Fruit fly (Drosophila melanogaster) whole organism, adult: ENCODE results near the gene GckIII.

ENCODE experiments used
- CG11617 ChIP-seq: fragments of 200-800 bp; sonication (Bioruptor generic); optimal IDR thresholded peaks from 2 replicates; lab custom pipeline; 2017; ENCODE audit warnings: mild to moderate bottlenecking, missing biosample characterization, missing genetic modification reagents, missing genetic modification characterization
- CG12768 ChIP-seq: fragments of 200-800 bp; sonication (Bioruptor generic); optimal IDR thresholded peaks from 2 replicates; lab custom pipeline; 2017; ENCODE audit warnings: missing biosample characterization, missing genetic modification characterization, mild to moderate bottlenecking, moderate library complexity, missing genetic modification reagents
- CG14711 ChIP-seq: fragments of 200-800 bp; sonication (Bioruptor generic); optimal IDR thresholded peaks from 2 replicates; lab custom pipeline; 2018; ENCODE audit warnings: missing biosample characterization, mild to moderate bottlenecking, missing genetic modification characterization, moderate library complexity
- CG1620 ChIP-seq: fragments of 200-800 bp; sonication (Bioruptor generic); optimal IDR thresholded peaks from 2 replicates; lab custom pipeline; 2016; ENCODE audit warnings: missing biosample characterization, missing genetic modification characterization
- CG33017 ChIP-seq: fragments of 200-800 bp; sonication (Bioruptor generic); optimal IDR thresholded peaks from 2 replicates; lab custom pipeline; 2018; ENCODE audit warnings: missing biosample characterization, mild to moderate bottlenecking, missing genetic modification characterization, moderate library complexity
- CG5204 ChIP-seq: fragments of 200-800 bp; sonication (Bioruptor generic); optimal IDR thresholded peaks from 2 replicates; lab custom pipeline; 2016; ENCODE audit warnings: missing biosample characterization, missing genetic modification characterization
- CG7045 ChIP-seq: fragments of 200-800 bp; sonication (Bioruptor generic); optimal IDR thresholded peaks from 2 replicates; lab custom pipeline; 2017; ENCODE audit warnings: missing biosample characterization, mild to moderate bottlenecking, missing genetic modification characterization
- CG7101 ChIP-seq: fragments of 200-800 bp; sonication (Bioruptor generic); optimal IDR thresholded peaks from 2 replicates; lab custom pipeline; 2018; ENCODE audit warnings: missing biosample characterization, mild to moderate bottlenecking, missing genetic modification characterization, moderate library complexity
- Clk ChIP-seq: fragments of 200-800 bp; sonication (Bioruptor generic); optimal IDR thresholded peaks from 2 replicates; lab custom pipeline; 2017; ENCODE audit warnings: missing biosample characterization, missing genetic modification characterization
- Crg-1 ChIP-seq: fragments of 200-800 bp; sonication (Bioruptor generic); optimal IDR thresholded peaks from 2 replicates; lab custom pipeline; 2016; ENCODE audit warnings: missing biosample characterization, missing genetic modification characterization
- Hr96 ChIP-seq: fragments of 200-800 bp; sonication (Bioruptor generic); optimal IDR thresholded peaks from 2 replicates; lab custom pipeline; 2016; ENCODE audit warnings: missing biosample characterization, missing genetic modification characterization
- Mnt ChIP-seq: fragments of 200-800 bp; sonication (Bioruptor generic); optimal IDR thresholded peaks from 2 replicates; lab custom pipeline; 2016; ENCODE audit warnings: missing biosample characterization, mild to moderate bottlenecking, missing genetic modification characterization
- bab1 ChIP-seq: fragments of 200-800 bp; sonication (Bioruptor generic); optimal IDR thresholded peaks from 3 replicates; lab custom pipeline; 2019; ENCODE audit warnings: missing biosample characterization, mild to moderate bottlenecking, missing genetic modification characterization, moderate library complexity
- cic ChIP-seq: fragments of 200-800 bp; sonication (Bioruptor generic); optimal IDR thresholded peaks from 2 replicates; lab custom pipeline; 2017; ENCODE audit warnings: missing biosample characterization, mild to moderate bottlenecking, missing genetic modification characterization, moderate library complexity
- cnc ChIP-seq, 2 experiments: fragments of >200 bp; optimal IDR thresholded peaks; 2 replicates each; lab custom pipeline; 2017
- kay ChIP-seq: fragments of 200-800 bp; sonication (Bioruptor generic); peaks from one replicate; lab custom pipeline; 2016; ENCODE audit warnings: missing biosample characterization, missing genetic modification characterization, borderline replicate concordance
- ovo ChIP-seq: fragments of 200-800 bp; sonication (Bioruptor generic); optimal IDR thresholded peaks from 2 replicates; lab custom pipeline; 2016; ENCODE audit warnings: missing biosample characterization, missing genetic modification characterization
- pad ChIP-seq: fragments of 200-800 bp; sonication (Bioruptor generic); optimal IDR thresholded peaks from 3 replicates; lab custom pipeline; 2017; ENCODE audit warnings: missing biosample characterization, missing genetic modification characterization, mild to moderate bottlenecking, moderate library complexity, missing genetic modification reagents
- tj ChIP-seq: fragments of 200-800 bp; sonication (Bioruptor generic); optimal IDR thresholded peaks from 3 replicates; lab custom pipeline; 2017; ENCODE audit warnings: missing biosample characterization, mild to moderate bottlenecking, missing genetic modification characterization, moderate library complexity
- toe ChIP-seq: fragments of 200-800 bp; sonication (Bioruptor generic); optimal IDR thresholded peaks from 2 replicates; lab custom pipeline; 2016; ENCODE audit warnings: missing biosample characterization, missing genetic modification characterization

GckIII gene

dm6 chr3R:17048867-17049266 is 36.4 kb upstream of the GckIII start:
- no peak for TF ChIP-seq kay (GFP tag; lab: Kevin White, UChicago)
- TF ChIP-seq CG33017, result no peak
- TF ChIP-seq CG7045 (GFP tag; lab: Kevin White, UChicago), result no peak
- TF ChIP-seq CG11617 (GFP tag; lab: Kevin White, UChicago), result no peak
- no peak for TF ChIP-seq cic
- TF ChIP-seq toe (GFP tag; lab: Kevin White, UChicago), result no peak
- TF ChIP-seq CG14711 (tag; lab: Kevin White, UChicago), result no peak
- TF ChIP-seq CG12768 (GFP tag; lab: Kevin White, UChicago), result no peak
- TF ChIP-seq CG1620, result no peak

- TF ChIP-seq bab1 (GFP tag; lab: Kevin White, UChicago) (no peak), CG7045 (GFP tag; lab: Kevin White, UChicago) (no peak), CG7101 (no peak), Hr96 (GFP tag; lab: Kevin White, UChicago) (no peak), cnc (optimal IDR thresholded peaks at IDR 0.05; lab: Kevin White, UChicago) (no peak), ovo (GFP tag; lab: Kevin White, UChicago) (no peak), cic (no peak), CG14711 (tag; lab: Kevin White, UChicago) (no peak), Clk (GFP tag; lab: Kevin White, UChicago) (no peak), Crg-1 (GFP tag; lab: Kevin White, UChicago) (no peak), kay (GFP tag; lab: Kevin White, UChicago) (no peak), pad (GFP tag; lab: Kevin White, UChicago) (no peak), Mnt (GFP tag; lab: Kevin White, UChicago) (no peak), CG11617 (GFP tag; lab: Kevin White, UChicago) (no peak), CG33017 (no peak), toe (GFP tag; lab: Kevin White, UChicago) (no peak)
Measured at dm6 chr3R:17052465-17053149, 32.7 kb upstream of the GckIII start.

DNA sequence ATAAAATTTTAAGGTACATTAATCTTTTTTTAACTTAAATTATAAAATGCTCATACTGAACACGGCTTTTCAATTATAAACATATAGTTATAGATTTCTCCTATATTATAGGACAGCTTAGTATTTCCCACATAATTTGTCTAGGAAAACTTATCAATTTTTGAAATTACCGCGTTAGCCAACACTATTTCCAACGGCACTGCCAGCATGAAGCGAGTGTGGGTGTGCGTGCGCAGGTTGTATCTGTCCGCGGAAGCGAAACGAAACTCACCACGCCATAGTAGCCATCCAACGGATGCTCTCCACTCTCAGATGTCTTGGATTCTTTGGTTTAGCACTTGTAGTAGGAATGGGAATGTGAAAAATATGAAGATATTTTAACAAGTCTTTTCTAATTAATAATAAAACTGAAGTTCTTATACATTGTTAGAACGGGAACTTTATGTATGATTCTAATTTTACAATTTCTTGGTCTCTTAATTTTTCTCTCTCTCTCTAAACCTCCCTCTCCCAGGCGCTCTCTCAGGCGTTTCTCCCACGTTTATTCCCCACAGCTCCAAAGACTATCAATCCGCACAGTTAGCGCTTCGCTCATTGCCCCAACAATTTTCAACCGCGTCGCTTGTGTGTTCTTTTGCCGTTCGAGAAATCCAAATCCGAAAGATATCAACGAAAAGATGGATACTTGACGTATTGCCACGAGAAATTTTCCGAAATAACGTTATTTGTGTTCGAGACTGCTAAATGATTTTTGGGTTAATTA is 31.7 kb upstream of the GckIII start, which contains the start of gene Dad:
TSS of gene Dad (plus strand) at position 593 of the 763 bp plus-strand sequence.
- peak; percentile 57 for TF ChIP-seq CG5204 (GFP tag; lab: Kevin White, UChicago)
- TF ChIP-seq CG7045 (GFP tag; lab: Kevin White, UChicago), result peak; percentile 5
- no peak for TF ChIP-seq Clk (GFP tag; lab: Kevin White, UChicago)
- TF ChIP-seq CG12768 (GFP tag; lab: Kevin White, UChicago), result peak; percentile 56
- TF ChIP-seq bab1 (GFP tag; lab: Kevin White, UChicago), result peak; percentile 7
- TF ChIP-seq cic, result no peak
- TF ChIP-seq Hr96 (GFP tag; lab: Kevin White, UChicago), result peak; percentile 49
- peak; percentile 54 for TF ChIP-seq toe (GFP tag; lab: Kevin White, UChicago)
- peak; percentile 57 for TF ChIP-seq Crg-1 (GFP tag; lab: Kevin White, UChicago)
- no peak for TF ChIP-seq CG14711 (tag; lab: Kevin White, UChicago)
- peak; percentile 70 for TF ChIP-seq Mnt (GFP tag; lab: Kevin White, UChicago)
- TF ChIP-seq CG11617 (GFP tag; lab: Kevin White, UChicago), result no peak
- TF ChIP-seq tj (GFP tag; lab: Kevin White, UChicago), result peak; percentile 60
- peak; percentile 53 for TF ChIP-seq CG7101
- peak; percentile 85 for TF ChIP-seq kay (GFP tag; lab: Kevin White, UChicago)
- peak; percentile 41 for TF ChIP-seq pad (GFP tag; lab: Kevin White, UChicago)
- peak; percentile 71 for TF ChIP-seq ovo (GFP tag; lab: Kevin White, UChicago)
- no peak for TF ChIP-seq CG33017
- no peak for TF ChIP-seq cnc (optimal IDR thresholded peaks at IDR 0.05; lab: Kevin White, UChicago)
- no peak for TF ChIP-seq CG1620

DNA sequence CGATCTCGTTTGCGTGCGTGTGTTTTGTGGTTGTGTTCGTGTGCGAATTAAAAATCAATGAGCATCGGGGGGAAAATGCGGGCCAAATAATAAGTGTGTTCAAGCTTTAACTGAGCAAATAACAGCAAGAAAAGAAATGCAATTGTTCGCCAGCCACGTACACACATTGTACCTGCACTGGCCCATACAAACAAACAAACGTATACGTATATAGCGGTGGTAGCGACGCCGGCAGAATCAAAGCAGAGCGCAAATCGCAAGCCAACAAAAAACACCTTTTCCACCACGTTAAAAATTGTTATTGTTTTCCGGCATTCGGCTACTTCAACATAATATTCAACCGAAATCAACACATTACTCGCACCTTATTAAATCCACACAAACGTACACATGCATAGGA is 30.8 kb upstream of the GckIII start:
- TF ChIP-seq cic (no peak), Mnt (GFP tag; lab: Kevin White, UChicago) (no peak), pad (GFP tag; lab: Kevin White, UChicago) (peak; percentile 1), CG7045 (GFP tag; lab: Kevin White, UChicago) (no peak), toe (GFP tag; lab: Kevin White, UChicago) (no peak), CG5204 (GFP tag; lab: Kevin White, UChicago) (no peak), tj (GFP tag; lab: Kevin White, UChicago) (peak; percentile 37), ovo (GFP tag; lab: Kevin White, UChicago) (peak; percentile 7), CG11617 (GFP tag; lab: Kevin White, UChicago) (no peak)

DNA sequence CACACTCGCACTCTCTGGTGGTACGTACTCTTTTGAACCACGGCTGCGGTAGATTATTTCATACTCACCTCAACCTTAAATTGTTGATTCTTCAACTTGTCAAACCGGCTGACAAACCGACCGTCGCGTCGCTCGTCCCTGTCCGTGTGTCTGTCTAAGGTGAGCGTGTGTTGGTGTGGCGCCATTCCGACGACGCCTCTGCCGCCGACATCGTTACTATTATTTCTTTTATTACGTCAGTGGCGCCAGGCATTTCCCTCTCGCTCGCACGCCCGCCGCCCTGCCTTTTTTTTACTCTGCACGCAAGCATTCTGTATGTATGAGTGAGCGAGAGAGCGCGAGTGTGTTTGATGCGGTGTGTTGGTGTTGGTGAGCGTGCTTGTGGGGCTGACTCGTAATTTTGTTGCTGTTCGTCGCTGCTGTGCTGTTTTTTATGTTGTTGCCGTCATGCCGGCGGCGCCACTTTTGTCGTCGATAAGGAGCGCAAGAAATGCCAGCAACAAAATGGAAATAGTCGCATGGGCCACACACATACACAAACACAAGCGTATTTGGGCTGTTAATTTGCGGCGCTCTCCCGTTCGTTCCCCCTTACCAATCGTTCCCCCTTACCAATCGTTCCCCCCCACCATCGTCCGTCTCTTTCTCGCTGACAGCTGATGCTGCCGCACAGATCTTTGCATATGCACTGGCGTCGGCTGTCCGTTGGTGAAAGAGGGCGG is 29.0 kb upstream of the GckIII start:
- TF ChIP-seq tj (GFP tag; lab: Kevin White, UChicago) (peak; percentile 92), CG7045 (GFP tag; lab: Kevin White, UChicago) (peak; percentile 45), CG11617 (GFP tag; lab: Kevin White, UChicago) (peak; percentile 39), cnc (optimal IDR thresholded peaks at IDR 0.05; lab: Kevin White, UChicago) (no peak), bab1 (GFP tag; lab: Kevin White, UChicago) (peak; percentile 22), ovo (GFP tag; lab: Kevin White, UChicago) (peak; percentile 38), CG5204 (GFP tag; lab: Kevin White, UChicago) (no peak), cic (peak; percentile 87), Crg-1 (GFP tag; lab: Kevin White, UChicago) (no peak), Mnt (GFP tag; lab: Kevin White, UChicago) (peak; percentile 81), toe (GFP tag; lab: Kevin White, UChicago) (no peak), Clk (GFP tag; lab: Kevin White, UChicago) (no peak), pad (GFP tag; lab: Kevin White, UChicago) (peak; percentile 42), CG14711 (tag; lab: Kevin White, UChicago) (no peak), CG7101 (peak; percentile 9), CG12768 (GFP tag; lab: Kevin White, UChicago) (peak; percentile 56), kay (GFP tag; lab: Kevin White, UChicago) (peak; percentile 88), Hr96 (GFP tag; lab: Kevin White, UChicago) (no peak), CG1620 (no peak), CG33017 (peak; percentile 57)
